Worm (Caenorhabditis elegans) whole organism, L1 larva: Measurements from ENCODE around the gene nep-10.

ENCODE experiments used
- F16B12.6 ChIP-seq: fragments of 150-350 bp; optimal IDR thresholded peaks from 2 replicates; lab custom pipeline; 2014; ENCODE audit warnings: missing biosample characterization, missing genetic modification characterization
- aha-1 ChIP-seq: fragments of 150-350 bp; optimal IDR thresholded peaks from 2 replicates; lab custom pipeline; 2014; ENCODE audit warnings: missing biosample characterization, missing genetic modification characterization
- alr-1 ChIP-seq: fragments of 200-800 bp; sonication (Bioruptor generic); optimal IDR thresholded peaks from 2 replicates; lab custom pipeline; 2018; ENCODE audit warnings: borderline replicate concordance, mild to moderate bottlenecking, missing genetic modification characterization, missing compliant biosample characterization
- aly-2 ChIP-seq: fragments of 150-350 bp; optimal IDR thresholded peaks from 2 replicates; lab custom pipeline; 2014; ENCODE audit warnings: missing biosample characterization, missing genetic modification characterization
- ceh-82 ChIP-seq, 3 experiments: fragments of 150-350 bp in 1 of 3; sonication (generic microtip) in 2 of 3; optimal IDR thresholded peaks; 2 replicates each; lab custom pipeline; 2014 to 2017; ENCODE audit warnings: missing biosample characterization in 3 of 3, missing genetic modification characterization in 3 of 3
- ceh-90 ChIP-seq: sonication (generic microtip); optimal IDR thresholded peaks from 2 replicates; lab custom pipeline; 2016; ENCODE audit warnings: missing genetic modification characterization, missing compliant biosample characterization
- dpl-1 ChIP-seq, 3 experiments: fragments of 150-350 bp in 2 of 3; sonication (generic microtip) in 1 of 3; optimal IDR thresholded peaks; 2 replicates each; lab custom pipeline; 2014 to 2017; ENCODE audit warnings: missing biosample characterization in 3 of 3, missing genetic modification characterization in 3 of 3, missing genetic modification reagents in 3 of 3
- efl-1 ChIP-seq, 4 experiments: fragments of 150-350 bp; optimal IDR thresholded peaks in 3 of 4; peaks in 1 of 4; 1 replicate in 1 of 4; 2 replicates in 3 of 4; lab custom pipeline; 2014; ENCODE audit warnings: missing biosample characterization in 2 of 4, missing genetic modification characterization in 2 of 4, missing genetic modification reagents in 2 of 4
- egl-27 ChIP-seq, 2 experiments: fragments of 150-350 bp in 1 of 2; sonication (generic microtip); optimal IDR thresholded peaks; 3 replicates each; lab custom pipeline; 2017 to 2018; ENCODE audit warnings: missing biosample characterization in 2 of 2, missing genetic modification characterization in 2 of 2, missing genetic modification reagents in 2 of 2
- elt-2 ChIP-seq: sonication (generic microtip); optimal IDR thresholded peaks from 2 replicates; lab custom pipeline; 2016; ENCODE audit warnings: missing genetic modification characterization, mild to moderate bottlenecking, inconsistent platforms, missing compliant biosample characterization, missing genetic modification reagents
- ets-5 ChIP-seq: fragments of 200-800 bp; sonication (Bioruptor generic); IDR thresholded peaks from 2 replicates; pipeline ENCODE4 v1.3.6; 2022; ENCODE audit warnings: missing genetic modification characterization, missing compliant biosample characterization
- fkh-4 ChIP-seq: sonication (generic microtip); optimal IDR thresholded peaks from 2 replicates; lab custom pipeline; 2016; ENCODE audit warnings: missing compliant biosample characterization, missing genetic modification characterization, borderline replicate concordance
- fkh-8 ChIP-seq: sonication (generic microtip); optimal IDR thresholded peaks from 2 replicates; lab custom pipeline; 2016; ENCODE audit warnings: mild to moderate bottlenecking, missing genetic modification characterization, missing compliant biosample characterization
- fos-1 ChIP-seq: fragments of 150-350 bp; optimal IDR thresholded peaks from 2 replicates; lab custom pipeline; 2014; ENCODE audit warnings: missing biosample characterization, missing genetic modification characterization
- grh-1 ChIP-seq: fragments of 200-800 bp; sonication (Bioruptor generic); IDR thresholded peaks from 2 replicates; pipeline ENCODE4 v1.3.6; 2022; ENCODE audit warnings: missing genetic modification reagents, missing genetic modification characterization, missing compliant biosample characterization
- hlh-17 ChIP-seq: fragments of 200-800 bp; sonication (Bioruptor generic); optimal IDR thresholded peaks from 2 replicates; lab custom pipeline; 2018; ENCODE audit warnings: missing genetic modification characterization, mild to moderate bottlenecking, missing compliant biosample characterization, moderate library complexity, borderline replicate concordance
- hlh-4 ChIP-seq: sonication (generic microtip); optimal IDR thresholded peaks from 2 replicates; lab custom pipeline; 2016; ENCODE audit warnings: mild to moderate bottlenecking, missing genetic modification characterization, missing compliant biosample characterization
- jun-1 ChIP-seq: fragments of 150-350 bp; optimal IDR thresholded peaks from 2 replicates; lab custom pipeline; 2014; ENCODE audit warnings: missing biosample characterization, missing genetic modification reagents, missing genetic modification characterization
- lin-14 ChIP-seq: fragments of 200-800 bp; sonication (Bioruptor generic); optimal IDR thresholded peaks from 2 replicates; lab custom pipeline; 2018; ENCODE audit warnings: mild to moderate bottlenecking, missing genetic modification characterization, moderate library complexity, missing compliant biosample characterization
- lin-39 ChIP-seq: fragments of 150-350 bp; optimal IDR thresholded peaks from 2 replicates; lab custom pipeline; 2014; ENCODE audit warnings: missing biosample characterization, missing genetic modification reagents, missing genetic modification characterization
- lsy-2 ChIP-seq, 2 experiments: fragments of 150-350 bp; optimal IDR thresholded peaks; 2 replicates each; lab custom pipeline; 2014; ENCODE audit warnings: missing biosample characterization in 2 of 2, missing genetic modification characterization in 2 of 2
- mdl-1 ChIP-seq, 2 experiments: fragments of 150-350 bp; optimal IDR thresholded peaks; 2 replicates each; lab custom pipeline; 2014 to 2017; ENCODE audit warnings: missing biosample characterization in 2 of 2, missing genetic modification characterization in 2 of 2, inconsistent platforms in 1 of 2
- mef-2 ChIP-seq: fragments of 150-350 bp; optimal IDR thresholded peaks from 2 replicates; lab custom pipeline; 2014; ENCODE audit warnings: missing biosample characterization, missing genetic modification characterization
- mep-1 ChIP-seq: fragments of 150-350 bp; optimal IDR thresholded peaks from 2 replicates; lab custom pipeline; 2014; ENCODE audit warnings: missing biosample characterization, missing genetic modification characterization
- nhr-12 ChIP-seq: sonication (generic microtip); optimal IDR thresholded peaks from 2 replicates; lab custom pipeline; 2017; ENCODE audit warnings: missing biosample characterization, missing genetic modification characterization
- nhr-28 ChIP-seq: fragments of 150-350 bp; optimal IDR thresholded peaks from 2 replicates; lab custom pipeline; 2014; ENCODE audit warnings: missing biosample characterization, missing genetic modification characterization
- nhr-77 ChIP-seq: fragments of 150-350 bp; optimal IDR thresholded peaks from 2 replicates; lab custom pipeline; 2014; ENCODE audit warnings: missing biosample characterization, missing genetic modification characterization
- nhr-84 ChIP-seq: sonication (generic microtip); optimal IDR thresholded peaks from 2 replicates; lab custom pipeline; 2017; ENCODE audit warnings: missing biosample characterization, missing genetic modification characterization
- nhr-85 ChIP-seq: sonication (generic microtip); peaks from one replicate; lab custom pipeline; 2016; ENCODE audit warnings: missing genetic modification characterization, inconsistent platforms, missing compliant biosample characterization
- pag-3 ChIP-seq: sonication (generic microtip); optimal IDR thresholded peaks from 2 replicates; lab custom pipeline; 2017; ENCODE audit warnings: missing genetic modification characterization, mild to moderate bottlenecking, missing compliant biosample characterization, antibody characterized with exemption, borderline replicate concordance; ENCODE audit not compliant: insufficient read depth
- pax-3 ChIP-seq: fragments of 200-800 bp; sonication (Bioruptor generic); optimal IDR thresholded peaks from 2 replicates; lab custom pipeline; 2018; ENCODE audit warnings: mild to moderate bottlenecking, missing genetic modification characterization, moderate library complexity, missing compliant biosample characterization
- pqm-1 ChIP-seq: sonication (generic microtip); optimal IDR thresholded peaks from 3 replicates; lab custom pipeline; 2017; ENCODE audit warnings: missing biosample characterization, missing genetic modification characterization
- snpc-4 ChIP-seq: fragments of 150-350 bp; optimal IDR thresholded peaks from 2 replicates; lab custom pipeline; 2014; ENCODE audit warnings: missing biosample characterization, missing genetic modification characterization
- snu-23 ChIP-seq: sonication (generic microtip); optimal IDR thresholded peaks from 2 replicates; lab custom pipeline; 2016; ENCODE audit warnings: missing genetic modification characterization, missing compliant biosample characterization
- sptf-1 ChIP-seq: fragments of 150-350 bp; optimal IDR thresholded peaks from 2 replicates; lab custom pipeline; 2014; ENCODE audit warnings: missing biosample characterization, missing genetic modification characterization
- sup-37 ChIP-seq: fragments of 200-800 bp; sonication (Bioruptor generic); optimal IDR thresholded peaks from 2 replicates; lab custom pipeline; 2018; ENCODE audit warnings: mild to moderate bottlenecking, missing genetic modification characterization, missing compliant biosample characterization
- swsn-7 ChIP-seq: sonication (generic microtip); optimal IDR thresholded peaks from 2 replicates; lab custom pipeline; 2016; ENCODE audit warnings: missing genetic modification characterization, missing compliant biosample characterization
- tbx-2 ChIP-seq: sonication (generic microtip); optimal IDR thresholded peaks from 2 replicates; lab custom pipeline; 2016; ENCODE audit warnings: missing genetic modification characterization, missing compliant biosample characterization
- tlp-1 ChIP-seq: fragments of 150-350 bp; optimal IDR thresholded peaks from 2 replicates; lab custom pipeline; 2014; ENCODE audit warnings: missing biosample characterization, missing genetic modification characterization
- unc-30 ChIP-seq: sonication (generic microtip); optimal IDR thresholded peaks from 2 replicates; lab custom pipeline; 2017; ENCODE audit warnings: missing biosample characterization, missing genetic modification characterization
- unc-62 ChIP-seq: fragments of 150-350 bp; optimal IDR thresholded peaks from 2 replicates; lab custom pipeline; 2014; ENCODE audit warnings: missing biosample characterization, missing genetic modification reagents, missing genetic modification characterization
- unc-86 ChIP-seq: sonication (generic microtip); optimal IDR thresholded peaks from 2 replicates; lab custom pipeline; 2016; ENCODE audit warnings: missing genetic modification characterization, missing compliant biosample characterization
- vab-15 ChIP-seq: sonication (generic microtip); optimal IDR thresholded peaks from 2 replicates; lab custom pipeline; 2017; ENCODE audit warnings: missing genotype, mild to moderate bottlenecking, missing genetic modification characterization, missing compliant biosample characterization
- ztf-4 ChIP-seq: fragments of 150-350 bp; optimal IDR thresholded peaks from 2 replicates; lab custom pipeline; 2014; ENCODE audit warnings: missing biosample characterization, missing genetic modification characterization

The nep-10 gene

DNA sequence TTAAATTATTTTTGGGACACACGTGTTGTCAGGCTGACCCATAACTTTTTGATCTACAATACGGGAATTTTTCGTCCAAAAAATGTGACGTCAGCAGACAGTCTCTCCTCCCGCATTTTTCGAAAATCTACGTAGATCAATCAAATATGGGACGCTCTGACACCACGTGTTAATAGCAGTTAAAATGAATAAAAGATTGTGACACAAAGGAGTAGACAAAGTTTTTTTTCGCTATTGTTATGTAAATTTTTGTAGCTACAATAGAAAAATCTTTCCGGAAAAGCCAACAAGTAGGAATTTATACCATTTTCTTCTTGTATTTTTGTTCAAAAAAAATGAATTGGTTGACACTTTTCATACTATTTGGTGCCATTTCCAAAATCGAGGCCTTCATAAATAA is 38.6 kb upstream of the nep-10 start, which contains the start of gene C16C8.27:
TSS of gene C16C8.27 (plus strand) at position 301 of the 400 bp plus-strand sequence.
- TF ChIP-seq lin-39 (tag; lab: Kevin White, UChicago), result no peak
- TF ChIP-seq, all 84 proteins: peak for 0

DNA sequence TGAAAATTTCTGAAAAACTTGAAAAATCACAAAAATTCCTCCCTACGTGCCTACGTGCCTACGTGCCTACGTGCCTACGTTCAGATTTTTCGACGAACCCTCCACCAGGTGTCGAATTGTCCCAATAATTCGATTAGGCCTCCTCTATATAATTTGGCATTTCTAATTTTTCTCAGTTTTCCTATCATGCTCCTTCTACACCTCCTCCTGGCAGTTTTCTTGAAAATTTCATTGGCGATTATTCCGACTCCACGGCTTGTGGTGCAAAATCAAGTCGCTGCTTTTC is 37.8 kb upstream of the nep-10 start, which contains the start of gene C16C8.17:
TSS of gene C16C8.17 (plus strand) at position 187 of the 286 bp plus-strand sequence.
- no peak for TF ChIP-seq hlh-17 (GFP tag; lab: Kevin White, UChicago)
- no peak for TF ChIP-seq mdl-1 (tag; optimal IDR thresholded peaks at IDR 0.05; lab: Kevin White, UChicago)
- no peak for TF ChIP-seq fos-1 (tag; lab: Kevin White, UChicago)
- no peak for TF ChIP-seq jun-1 (tag; lab: Kevin White, UChicago)
- TF ChIP-seq pax-3 (tag; lab: Kevin White, UChicago), result no peak
- no peak for TF ChIP-seq hlh-4 (tag; lab: Kevin White, UChicago)
- TF ChIP-seq pqm-1 (tag; lab: Kevin White, UChicago), result no peak
- no peak for TF ChIP-seq lin-14 (GFP tag; lab: Kevin White, UChicago)
- TF ChIP-seq ceh-82 (tag; optimal IDR thresholded peaks at IDR 0.05; lab: Kevin White, UChicago), result no peak
- TF ChIP-seq swsn-7, result no peak
- TF ChIP-seq nhr-28 (tag; lab: Kevin White, UChicago), result no peak
- TF ChIP-seq pag-3 (tag; lab: Kevin White, UChicago), result no peak
- TF ChIP-seq snpc-4 (tag; lab: Kevin White, UChicago), result no peak
- TF ChIP-seq nhr-85 (tag; lab: Kevin White, UChicago), result no peak
- TF ChIP-seq F16B12.6 (tag; lab: Kevin White, UChicago), result no peak
- no peak for TF ChIP-seq unc-30 (tag; lab: Kevin White, UChicago)
- TF ChIP-seq tlp-1 (tag; lab: Kevin White, UChicago), result no peak

DNA sequence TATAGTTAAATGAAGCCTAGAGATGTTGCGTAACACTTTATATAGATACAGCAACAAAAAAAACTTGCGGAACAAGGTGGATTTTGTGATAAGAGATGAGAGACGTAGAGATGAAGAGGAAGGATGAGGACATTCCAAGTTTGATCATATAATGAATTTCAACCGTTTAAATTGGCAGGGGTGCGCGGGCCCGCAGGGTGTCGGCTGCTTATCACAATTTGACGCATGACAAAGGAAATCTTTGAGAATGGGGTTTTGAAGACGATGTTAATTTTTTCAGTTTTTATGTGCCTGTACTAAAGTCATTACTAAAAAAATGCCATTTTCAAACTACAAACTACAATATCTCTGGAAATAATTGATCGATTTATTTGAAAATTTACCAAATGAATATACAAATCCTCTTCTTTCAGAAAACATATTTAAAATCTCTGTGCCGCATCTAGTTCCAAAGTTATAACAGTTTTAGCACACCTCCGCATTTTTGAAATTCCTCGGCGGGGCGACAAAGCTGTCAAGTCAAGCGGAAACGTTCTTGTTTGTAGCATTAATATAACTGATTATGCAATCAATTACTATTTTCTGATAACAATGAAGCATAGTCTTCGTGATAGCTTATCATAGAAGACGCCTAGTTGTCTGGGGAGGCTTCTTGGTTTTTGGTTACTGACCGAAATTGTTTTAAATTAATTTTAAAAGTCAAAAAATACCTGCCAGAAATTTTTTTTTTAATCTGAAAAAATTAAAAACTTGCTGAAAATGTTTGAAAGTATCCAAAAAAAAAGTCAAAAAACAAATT is 37.3 kb upstream of the nep-10 start:
- TF ChIP-seq aha-1 (no peak), nhr-84 (tag; lab: Kevin White, UChicago) (no peak), egl-27 (tag; optimal IDR thresholded peaks at IDR 0.05; lab: Kevin White, UChicago) (no peak), nhr-12 (tag; lab: Kevin White, UChicago) (no peak), snu-23 (GFP tag; lab: Kevin White, UChicago) (no peak), pax-3 (tag; lab: Kevin White, UChicago) (no peak), tlp-1 (tag; lab: Kevin White, UChicago) (peak; percentile 57), elt-2 (tag; lab: Kevin White, UChicago) (peak; percentile 86), snpc-4 (tag; lab: Kevin White, UChicago) (peak; percentile 59)

DNA sequence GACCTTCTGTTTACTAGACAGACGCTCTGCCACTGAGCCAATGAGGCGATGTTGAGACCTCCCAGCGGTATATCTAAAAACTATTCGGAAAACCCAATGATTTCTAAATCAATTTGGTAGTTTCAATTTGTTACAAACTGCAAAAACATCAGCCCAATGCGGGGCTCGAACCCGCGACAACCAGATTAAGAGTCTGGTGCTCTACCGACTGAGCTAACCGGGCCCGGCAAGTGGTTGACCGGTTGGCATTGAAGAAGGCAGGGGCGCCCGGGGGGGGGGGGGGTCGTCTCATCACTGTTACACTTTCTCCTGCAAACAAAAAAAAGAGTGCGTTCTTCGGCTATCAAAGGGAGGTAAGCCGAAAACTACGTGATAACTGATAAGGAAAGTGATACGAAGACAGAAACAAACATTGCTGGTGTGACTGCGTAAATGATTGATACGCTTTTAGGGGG is 36.5 kb upstream of the nep-10 start:
- TF ChIP-seq ceh-90 (no peak), aha-1 (no peak), grh-1 (GFP tag; lab: Robert Waterston, UW) (0 out of 2 replicates have a peak, but pooled peaks have one; percentile 6), nhr-84 (tag; lab: Kevin White, UChicago) (no peak), egl-27 (tag; optimal IDR thresholded peaks at IDR 0.05; lab: Kevin White, UChicago) (no peak), ets-5 (GFP tag; lab: Robert Waterston, UW) (no peak), unc-62 (no peak), mep-1 (tag; lab: Kevin White, UChicago) (peak; percentile 16), alr-1 (tag; lab: Kevin White, UChicago) (no peak), nhr-77 (tag; lab: Kevin White, UChicago) (no peak), swsn-7 (no peak), aly-2 (tag; lab: Kevin White, UChicago) (no peak), lsy-2 (tag; optimal IDR thresholded peaks at IDR 0.05; lab: Kevin White, UChicago) (no peak), sptf-1 (tag; lab: Kevin White, UChicago) (no peak), pqm-1 (tag; lab: Kevin White, UChicago) (peak; percentile 43), mef-2 (tag; lab: Kevin White, UChicago) (no peak), vab-15 (tag; lab: Kevin White, UChicago) (no peak), unc-86 (no peak), tbx-2 (tag; lab: Kevin White, UChicago) (peak; percentile 22), efl-1 (optimal IDR thresholded peaks at IDR 0.05; lab: Kevin White, UChicago) (peak in 1 of 2 experiments; percentile 20), efl-1 (GFP tag; optimal IDR thresholded peaks at IDR 0.05 in 1 of 2; lab: Kevin White, UChicago) (no peak), fkh-4 (tag; lab: Kevin White, UChicago) (no peak), fkh-8 (tag; lab: Kevin White, UChicago) (no peak), dpl-1 (GFP tag; optimal IDR thresholded peaks at IDR 0.05; lab: Kevin White, UChicago) (peak in 1 of 3 experiments; percentile 3), ztf-4 (tag; lab: Kevin White, UChicago) (no peak), elt-2 (tag; lab: Kevin White, UChicago) (peak; percentile 97), F16B12.6 (tag; lab: Kevin White, UChicago) (no peak), sup-37 (GFP tag; lab: Kevin White, UChicago) (peak; percentile 10)
